Worm (Caenorhabditis elegans) whole organism, L1 larva: ENCODE measurements around the gene str-159.
A peak's percentile ranks its signal among the peaks of the same experiment; 100 is the strongest.

ENCODE experiments used
- ceh-63 ChIP-seq: fragments of 200-800 bp; sonication (Bioruptor generic); optimal IDR thresholded peaks from 2 replicates; lab custom pipeline; 2018; ENCODE audit warnings: mild to moderate bottlenecking, missing genetic modification characterization, missing compliant biosample characterization
- ceh-8 ChIP-seq: fragments of 200-800 bp; sonication (Bioruptor generic); optimal IDR thresholded peaks from 2 replicates; lab custom pipeline; 2018; ENCODE audit warnings: mild to moderate bottlenecking, missing genetic modification characterization, moderate library complexity, missing compliant biosample characterization
- ces-1 ChIP-seq: fragments of 150-350 bp; optimal IDR thresholded peaks from 2 replicates; lab custom pipeline; 2014; ENCODE audit warnings: missing biosample characterization, missing genetic modification reagents, missing genetic modification characterization
- dsc-1 ChIP-seq: sonication (generic microtip); optimal IDR thresholded peaks from 2 replicates; lab custom pipeline; 2016; ENCODE audit warnings: mild to moderate bottlenecking, missing genetic modification characterization, missing compliant biosample characterization
- fkh-8 ChIP-seq: sonication (generic microtip); optimal IDR thresholded peaks from 2 replicates; lab custom pipeline; 2016; ENCODE audit warnings: mild to moderate bottlenecking, missing genetic modification characterization, missing compliant biosample characterization
- fos-1 ChIP-seq: fragments of 150-350 bp; optimal IDR thresholded peaks from 2 replicates; lab custom pipeline; 2014; ENCODE audit warnings: missing biosample characterization, missing genetic modification characterization
- lsy-2 ChIP-seq, 2 experiments: fragments of 150-350 bp; optimal IDR thresholded peaks; 2 replicates each; lab custom pipeline; 2014; ENCODE audit warnings: missing biosample characterization in 2 of 2, missing genetic modification characterization in 2 of 2
- mdl-1 ChIP-seq, 2 experiments: fragments of 150-350 bp; optimal IDR thresholded peaks; 2 replicates each; lab custom pipeline; 2014 to 2017; ENCODE audit warnings: missing biosample characterization in 2 of 2, missing genetic modification characterization in 2 of 2, inconsistent platforms in 1 of 2
- nhr-84 ChIP-seq: sonication (generic microtip); optimal IDR thresholded peaks from 2 replicates; lab custom pipeline; 2017; ENCODE audit warnings: missing biosample characterization, missing genetic modification characterization
- pax-3 ChIP-seq: fragments of 200-800 bp; sonication (Bioruptor generic); optimal IDR thresholded peaks from 2 replicates; lab custom pipeline; 2018; ENCODE audit warnings: mild to moderate bottlenecking, missing genetic modification characterization, moderate library complexity, missing compliant biosample characterization
- sox-4 ChIP-seq: sonication (generic microtip); optimal IDR thresholded peaks from 2 replicates; lab custom pipeline; 2016; ENCODE audit warnings: missing genetic modification characterization, missing compliant biosample characterization
- ztf-11 ChIP-seq, 2 experiments: sonication (generic microtip); optimal IDR thresholded peaks; 2 replicates each; lab custom pipeline; 2016 to 2017; ENCODE audit warnings: missing genetic modification characterization in 2 of 2, missing biosample characterization in 1 of 2, missing compliant biosample characterization in 1 of 2

Gene str-159

ce11 chrIV:4945771-4946170 is 36.6 kb downstream of the str-159 start, which contains the start of gene str-169:
Gene str-169, plus strand, starts transcription at chrIV:4946071.
- TF ChIP-seq fkh-8 (tag; lab: Kevin White, UChicago) (peak; percentile 17), ztf-11 (tag; optimal IDR thresholded peaks at IDR 0.05; lab: Kevin White, UChicago) (no peak), ces-1 (GFP tag; lab: Kevin White, UChicago) (no peak), ceh-8 (GFP tag; lab: Kevin White, UChicago) (no peak), nhr-84 (tag; lab: Kevin White, UChicago) (no peak), fos-1 (no peak), lsy-2 (tag; optimal IDR thresholded peaks at IDR 0.05; lab: Kevin White, UChicago) (no peak)

ce11 chrIV:4953887-4954286 is 44.7 kb downstream of the str-159 start, which contains the start of gene str-163:
Gene str-163, plus strand, starts transcription at chrIV:4954187.
- TF ChIP-seq mdl-1 (tag; optimal IDR thresholded peaks at IDR 0.05; lab: Kevin White, UChicago) (no peak), ceh-8 (GFP tag; lab: Kevin White, UChicago) (no peak), sox-4 (tag; lab: Kevin White, UChicago) (peak; percentile 44), pax-3 (tag; lab: Kevin White, UChicago) (peak; percentile 39), dsc-1 (tag; lab: Kevin White, UChicago) (peak; percentile 55), fkh-8 (tag; lab: Kevin White, UChicago) (peak; percentile 39), ceh-63 (GFP tag; lab: Kevin White, UChicago) (no peak)
